Worm (Caenorhabditis elegans) whole organism, L2 larva: Measurements from ENCODE around the gene aqp-3.
"Not testable (repeated sequence)": the region's sequence is repeated elsewhere in the genome, so short reads cannot be mapped to it uniquely, and the experiment has no call there.

ENCODE experiments used
- C34F6.9 ChIP-seq: fragments of 150-350 bp; optimal IDR thresholded peaks from 2 replicates; lab custom pipeline; 2014; ENCODE audit warnings: missing biosample characterization, missing genetic modification characterization
- F13H6.1 ChIP-seq: sonication (generic microtip); optimal IDR thresholded peaks from 2 replicates; lab custom pipeline; 2016; ENCODE audit warnings: missing genetic modification characterization, missing compliant biosample characterization
- R02D3.7 ChIP-seq: fragments of 150-350 bp; optimal IDR thresholded peaks from 2 replicates; lab custom pipeline; 2014; ENCODE audit warnings: missing biosample characterization, missing genetic modification characterization
- Y55F3AM.14 ChIP-seq: fragments of 200-800 bp; sonication (Bioruptor generic); optimal IDR thresholded peaks from 2 replicates; lab custom pipeline; 2018; ENCODE audit warnings: mild to moderate bottlenecking, missing genetic modification characterization, missing compliant biosample characterization
- alr-1 ChIP-seq: fragments of 150-350 bp; optimal IDR thresholded peaks from 2 replicates; lab custom pipeline; 2014; ENCODE audit warnings: missing biosample characterization, missing genetic modification characterization
- aly-2 ChIP-seq: fragments of 150-350 bp; optimal IDR thresholded peaks from 2 replicates; lab custom pipeline; 2014; ENCODE audit warnings: missing biosample characterization, missing genetic modification characterization
- ama-1 ChIP-seq: fragments of 150-350 bp; optimal IDR thresholded peaks from 2 replicates; lab custom pipeline; 2018; ENCODE audit warnings: inconsistent platforms
- blmp-1 ChIP-seq: sonication (generic microtip); optimal IDR thresholded peaks from 2 replicates; lab custom pipeline; 2017; ENCODE audit warnings: missing genetic modification characterization, mild to moderate bottlenecking, missing compliant biosample characterization, antibody characterized with exemption, moderate library complexity; ENCODE audit not compliant: insufficient read depth
- crh-2 ChIP-seq: sonication (generic microtip); optimal IDR thresholded peaks from 2 replicates; lab custom pipeline; 2017; ENCODE audit warnings: missing biosample characterization, missing genetic modification characterization
- dmd-4 ChIP-seq: sonication (generic microtip); optimal IDR thresholded peaks from 2 replicates; lab custom pipeline; 2017; ENCODE audit warnings: missing biosample characterization, missing genetic modification characterization
- egl-27 ChIP-seq: sonication (generic microtip); optimal IDR thresholded peaks from 3 replicates; lab custom pipeline; 2017; ENCODE audit warnings: missing biosample characterization, missing genetic modification reagents, missing genetic modification characterization
- fos-1 ChIP-seq: fragments of 150-350 bp; optimal IDR thresholded peaks from 2 replicates; lab custom pipeline; 2014; ENCODE audit warnings: missing biosample characterization, missing genetic modification characterization
- gmeb-1 ChIP-seq: fragments of 150-350 bp; optimal IDR thresholded peaks from 2 replicates; lab custom pipeline; 2014; ENCODE audit warnings: missing biosample characterization, missing genetic modification characterization
- lin-13 ChIP-seq: fragments of 150-350 bp; optimal IDR thresholded peaks from 2 replicates; lab custom pipeline; 2014; ENCODE audit warnings: missing biosample characterization, missing genetic modification reagents, missing genetic modification characterization
- lsy-2 ChIP-seq, 2 experiments: fragments of 150-350 bp in 1 of 2; sonication (generic microtip) in 1 of 2; optimal IDR thresholded peaks; 2 replicates each; lab custom pipeline; 2014 to 2017; ENCODE audit warnings: missing biosample characterization in 2 of 2, missing genetic modification characterization in 2 of 2
- mbf-1 ChIP-seq: sonication (generic microtip); optimal IDR thresholded peaks from 2 replicates; lab custom pipeline; 2017; ENCODE audit warnings: missing biosample characterization, missing genetic modification characterization
- mdl-1 ChIP-seq, 2 experiments: fragments of 150-350 bp in 1 of 2; sonication (generic microtip) in 1 of 2; optimal IDR thresholded peaks; 2 replicates each; lab custom pipeline; 2017; ENCODE audit warnings: missing biosample characterization in 2 of 2, missing genetic modification characterization in 2 of 2
- nhr-11 ChIP-seq: fragments of 150-350 bp; optimal IDR thresholded peaks from 2 replicates; lab custom pipeline; 2014; ENCODE audit warnings: missing biosample characterization, missing genetic modification characterization
- nhr-12 ChIP-seq: fragments of 150-350 bp; optimal IDR thresholded peaks from 2 replicates; lab custom pipeline; 2014; ENCODE audit warnings: missing biosample characterization, missing genetic modification characterization
- nhr-129 ChIP-seq: fragments of 150-350 bp; optimal IDR thresholded peaks from 2 replicates; lab custom pipeline; 2014; ENCODE audit warnings: missing biosample characterization, missing genetic modification characterization
- nhr-21 ChIP-seq: fragments of 150-350 bp; optimal IDR thresholded peaks from 2 replicates; lab custom pipeline; 2014; ENCODE audit warnings: missing biosample characterization, missing genetic modification characterization
- nhr-23 ChIP-seq: fragments of 150-350 bp; optimal IDR thresholded peaks from 2 replicates; lab custom pipeline; 2014; ENCODE audit warnings: missing biosample characterization, missing genetic modification reagents, missing genetic modification characterization
- nhr-25 ChIP-seq: fragments of 150-350 bp; sonication (generic microtip); optimal IDR thresholded peaks from 3 replicates; lab custom pipeline; 2014; ENCODE audit warnings: missing biosample characterization, missing genetic modification characterization
- nhr-6 ChIP-seq: fragments of 150-350 bp; optimal IDR thresholded peaks from 2 replicates; lab custom pipeline; 2014; ENCODE audit warnings: missing biosample characterization, missing genetic modification characterization
- nhr-77 ChIP-seq: fragments of 150-350 bp; optimal IDR thresholded peaks from 2 replicates; lab custom pipeline; 2014; ENCODE audit warnings: missing biosample characterization, missing genetic modification characterization
- sem-4 ChIP-seq: fragments of 150-350 bp; optimal IDR thresholded peaks from 2 replicates; lab custom pipeline; 2014; ENCODE audit warnings: missing biosample characterization, missing genetic modification reagents, missing genetic modification characterization
- skn-1 ChIP-seq: sonication (generic microtip); optimal IDR thresholded peaks from 2 replicates; lab custom pipeline; 2017; ENCODE audit warnings: missing biosample characterization, missing genetic modification characterization
- sma-3 ChIP-seq: sonication (generic microtip); optimal IDR thresholded peaks from 2 replicates; lab custom pipeline; 2016; ENCODE audit warnings: missing genetic modification reagents, missing genetic modification characterization, missing compliant biosample characterization
- sma-9 ChIP-seq, 2 experiments: fragments of 150-350 bp in 1 of 2; sonication (generic microtip) in 1 of 2; optimal IDR thresholded peaks; 2 replicates each; lab custom pipeline; 2014 to 2016; ENCODE audit warnings: missing genetic modification characterization in 2 of 2, mild to moderate bottlenecking in 1 of 2, missing biosample characterization in 1 of 2, missing compliant biosample characterization in 1 of 2, missing genetic modification reagents in 1 of 2, moderate library complexity in 1 of 2
- snpc-4 ChIP-seq: fragments of 150-350 bp; optimal IDR thresholded peaks from 2 replicates; lab custom pipeline; 2014; ENCODE audit warnings: missing biosample characterization, missing genetic modification characterization
- unc-39 ChIP-seq: fragments of 150-350 bp; optimal IDR thresholded peaks from 2 replicates; lab custom pipeline; 2014; ENCODE audit warnings: missing biosample characterization, missing genetic modification characterization
- unc-55 ChIP-seq: fragments of 150-350 bp; sonication (generic microtip); optimal IDR thresholded peaks from 3 replicates; lab custom pipeline; 2014; ENCODE audit warnings: missing biosample characterization, missing genetic modification reagents, missing genetic modification characterization
- unc-62 ChIP-seq: fragments of 150-350 bp; optimal IDR thresholded peaks from 2 replicates; lab custom pipeline; 2014; ENCODE audit warnings: missing biosample characterization, missing genetic modification reagents, missing genetic modification characterization
- zag-1 ChIP-seq: fragments of 150-350 bp; optimal IDR thresholded peaks from 2 replicates; lab custom pipeline; 2014; ENCODE audit warnings: missing biosample characterization, missing genetic modification characterization
- ztf-1 ChIP-seq: fragments of 200-800 bp; sonication (Bioruptor generic); conservative IDR thresholded peaks from 2 replicates; pipeline ENCODE4 v1.3.6; 2022; ENCODE audit warnings: missing genetic modification characterization, missing compliant biosample characterization
- ztf-4 ChIP-seq: fragments of 150-350 bp; optimal IDR thresholded peaks from 2 replicates; lab custom pipeline; 2014; ENCODE audit warnings: missing biosample characterization, missing genetic modification characterization

Gene aqp-3

ce11 chrIV:10954955-10955354 lies 11.3 kb downstream of the aqp-3 start, which contains the start of gene Y69E1A.4:
Y69E1A.4 (plus strand) TSS chrIV:10955255.
- not testable (repeated sequence) for TF ChIP-seq blmp-1 (tag; lab: Kevin White, UChicago); F13H6.1 (tag; lab: Kevin White, UChicago); mdl-1 (tag; optimal IDR thresholded peaks at IDR 0.05; lab: Kevin White, UChicago)
- TF ChIP-seq, all 48 proteins: peak for 0; not testable (repeated sequence) for 48

- TF ChIP-seq sma-3 (GFP tag; lab: Kevin White, UChicago) = no peak
- TF ChIP-seq F13H6.1 (tag; lab: Kevin White, UChicago) = no peak
- TF ChIP-seq nhr-77 (tag; lab: Kevin White, UChicago) = no peak
- TF ChIP-seq nhr-21 (tag; lab: Kevin White, UChicago) = no peak
- no peak for TF ChIP-seq unc-55 (GFP tag; lab: Kevin White, UChicago)
- no peak for TF ChIP-seq nhr-11 (tag; lab: Kevin White, UChicago)
- TF ChIP-seq nhr-23 = no peak
Measured at ce11 chrIV:10951997-10952396, 14.3 kb downstream of the aqp-3 start, which contains the start of gene Y69E1A.3. Y69E1A.3 (plus strand) TSS chrIV:10952297.

ce11 chrIV:10950363-10951214 lies 15.7 kb downstream of the aqp-3 start:
- TF ChIP-seq nhr-23 (peak; percentile 72), nhr-12 (tag; lab: Kevin White, UChicago) (no peak)

ce11 chrIV:10949510-10949909 lies 16.7 kb downstream of the aqp-3 start, which contains the start of gene nsph-3.1:
nsph-3.1 (plus strand) TSS chrIV:10949810.
- TF ChIP-seq Y55F3AM.14 (GFP tag; lab: Kevin White, UChicago) (no peak), nhr-25 (tag; lab: Kevin White, UChicago) (no peak), nhr-129 (tag; lab: Kevin White, UChicago) (no peak), dmd-4 (no peak), nhr-12 (tag; lab: Kevin White, UChicago) (no peak), ama-1 (no peak), sma-9 (GFP tag; optimal IDR thresholded peaks at IDR 0.05; lab: Kevin White, UChicago) (no peak), sma-9 (tag; optimal IDR thresholded peaks at IDR 0.05; lab: Kevin White, UChicago) (no peak), mdl-1 (tag; optimal IDR thresholded peaks at IDR 0.05; lab: Kevin White, UChicago) (no peak), fos-1 (tag; lab: Kevin White, UChicago) (no peak), C34F6.9 (tag; lab: Kevin White, UChicago) (no peak), lin-13 (no peak), crh-2 (tag; lab: Kevin White, UChicago) (no peak)

ce11 chrIV:10948797-10949196 lies 17.5 kb downstream of the aqp-3 start, which contains the start of gene Y69E1A.1:
Y69E1A.1 (minus strand) TSS chrIV:10948897.
- TF ChIP-seq C34F6.9 (tag; lab: Kevin White, UChicago) (no peak), sma-9 (GFP tag; optimal IDR thresholded peaks at IDR 0.05; lab: Kevin White, UChicago) (no peak), sma-9 (tag; optimal IDR thresholded peaks at IDR 0.05; lab: Kevin White, UChicago) (no peak), unc-62 (GFP tag; lab: Kevin White, UChicago) (no peak), aly-2 (no peak), R02D3.7 (tag; lab: Kevin White, UChicago) (no peak), alr-1 (tag; lab: Kevin White, UChicago) (no peak), dmd-4 (no peak)

ce11 chrIV:10936906-10937540 lies 29.2 kb downstream of the aqp-3 start, which contains the start of gene fic-1:
fic-1 (plus strand) TSS chrIV:10937454.
- peak; percentile 19 for TF ChIP-seq fos-1 (tag; lab: Kevin White, UChicago)
- TF ChIP-seq ztf-4 (tag; lab: Kevin White, UChicago) = peak; percentile 63
- peak; percentile 38 for TF ChIP-seq skn-1 (tag; lab: Kevin White, UChicago)
- TF ChIP-seq R02D3.7 (tag; lab: Kevin White, UChicago) = no peak
- peak; percentile 90 for TF ChIP-seq crh-2 (tag; lab: Kevin White, UChicago)
- TF ChIP-seq sma-9 (GFP tag; optimal IDR thresholded peaks at IDR 0.05; lab: Kevin White, UChicago) = peak; percentile 84
- TF ChIP-seq sma-9 (tag; optimal IDR thresholded peaks at IDR 0.05; lab: Kevin White, UChicago) = no peak
- peak; percentile 37 to 83 for TF ChIP-seq lsy-2 (tag; optimal IDR thresholded peaks at IDR 0.05; lab: Kevin White, UChicago)
- no peak for TF ChIP-seq egl-27
- no peak for TF ChIP-seq unc-39 (tag; lab: Kevin White, UChicago)
- peak; percentile 36 for TF ChIP-seq snpc-4 (tag; lab: Kevin White, UChicago)
- peak; percentile 24 for TF ChIP-seq ama-1
- TF ChIP-seq unc-55 (GFP tag; lab: Kevin White, UChicago) = peak; percentile 94
- peak; percentile 64 for TF ChIP-seq zag-1 (tag; lab: Kevin White, UChicago)
- peak; percentile 44 for TF ChIP-seq F13H6.1 (tag; lab: Kevin White, UChicago)
- TF ChIP-seq C34F6.9 (tag; lab: Kevin White, UChicago) = peak; percentile 92
- TF ChIP-seq mdl-1 (tag; optimal IDR thresholded peaks at IDR 0.05; lab: Kevin White, UChicago) = peak; percentile 77 to 84
- peak; percentile 56 for TF ChIP-seq nhr-6 (tag; lab: Kevin White, UChicago)
- peak; percentile 74 for TF ChIP-seq lin-13
- TF ChIP-seq ztf-1 (GFP tag; lab: Robert Waterston, UW) = no peak
- no peak for TF ChIP-seq gmeb-1 (tag; lab: Kevin White, UChicago)
- TF ChIP-seq sem-4 = peak; percentile 33
- TF ChIP-seq sma-3 (GFP tag; lab: Kevin White, UChicago) = peak; percentile 22
- no peak for TF ChIP-seq mbf-1 (tag; lab: Kevin White, UChicago)
- TF ChIP-seq nhr-129 (tag; lab: Kevin White, UChicago) = peak; percentile 81
